In the genomic region with DNA sequence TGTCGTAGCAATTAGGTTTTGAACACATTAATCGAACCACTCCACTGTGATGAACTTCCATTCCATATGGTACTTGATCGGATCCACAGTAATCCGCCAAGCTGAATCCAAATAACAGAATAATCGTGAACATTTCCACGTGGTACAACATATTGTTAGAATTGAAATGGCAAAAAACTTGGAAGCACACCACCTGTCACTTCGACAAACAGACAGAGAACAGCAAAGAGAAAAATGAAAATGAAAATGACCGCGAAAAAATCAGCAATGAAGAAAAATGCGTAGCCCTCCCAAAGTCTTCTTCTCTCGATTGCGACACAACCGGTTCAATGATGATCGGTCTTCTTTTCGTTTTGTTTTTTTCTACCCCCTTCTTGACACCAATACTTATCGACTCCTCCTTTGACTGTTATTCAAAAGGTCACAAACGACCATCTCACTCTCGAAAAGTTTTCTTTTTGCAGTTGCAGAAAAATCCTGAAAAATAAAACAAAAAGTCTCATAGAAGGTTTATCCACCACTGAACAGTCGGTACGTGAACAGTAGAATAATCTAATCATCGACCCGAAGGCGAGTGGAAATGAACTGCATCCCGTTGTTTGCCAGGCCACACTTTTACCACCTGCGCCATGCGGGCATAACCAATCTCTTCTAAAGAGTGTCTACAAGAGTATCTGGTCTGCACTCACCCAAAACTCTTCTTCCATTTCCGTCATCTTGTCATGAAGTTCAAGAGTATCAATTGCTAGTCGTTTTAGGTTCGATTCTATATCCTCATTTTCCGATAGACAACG, we compare ENCODE assay signal across 3 worm cellular contexts.
TF ChIP-seq lines count a peak whose summit lies in the region.

wrt-3 (minus strand) TSS at position 322 of the 794 bp plus-strand sequence.

TF ChIP-seq in whole organism, L1 larva, 84 proteins besides CTCF, POLR2A, EP300 and RAD21 (continued from another document and continues in another):
- TF ChIP-seq nhr-11 (tag; optimal IDR thresholded peaks at IDR 0.05; lab: Kevin White, UChicago) (no peak), unc-86 (tag; optimal IDR thresholded peaks at IDR 0.05; lab: Kevin White, UChicago) (no peak), mab-9 (GFP tag; IDR thresholded peaks at IDR 0.05; lab: Robert Waterston, UW) (no peak), C34B4.2 (tag; optimal IDR thresholded peaks at IDR 0.05; lab: Kevin White, UChicago) (no peak), sox-4 (tag; optimal IDR thresholded peaks at IDR 0.05; lab: Kevin White, UChicago) (peak; percentile 40), pag-3 (tag; optimal IDR thresholded peaks at IDR 0.05; lab: Kevin White, UChicago; ENCODE audit: borderline replicate concordance, insufficient read depth) (peak; percentile 64), mef-2 (tag; optimal IDR thresholded peaks at IDR 0.05; lab: Kevin White, UChicago) (no peak), hpl-2 (GFP tag; optimal IDR thresholded peaks at IDR 0.05; lab: Kevin White, UChicago) (no peak), swsn-7 (tag; optimal IDR thresholded peaks at IDR 0.05; lab: Kevin White, UChicago) (peak; percentile 53), ztf-11 (tag; optimal IDR thresholded peaks at IDR 0.05; lab: Kevin White, UChicago) (no peak), lin-39 (tag; optimal IDR thresholded peaks at IDR 0.05; lab: Kevin White, UChicago) (no peak), grh-1 (GFP tag; IDR thresholded peaks at IDR 0.05; lab: Robert Waterston, UW) (peak; percentile 41), unc-62 (GFP tag; optimal IDR thresholded peaks at IDR 0.05; lab: Kevin White, UChicago) (no peak), ceh-90 (tag; optimal IDR thresholded peaks at IDR 0.05; lab: Kevin White, UChicago) (no peak), blmp-1 (tag; optimal IDR thresholded peaks at IDR 0.05; lab: Kevin White, UChicago) (peak; percentile 89), unc-130 (tag; optimal IDR thresholded peaks at IDR 0.05; lab: Kevin White, UChicago) (no peak), F16B12.6 (tag; optimal IDR thresholded peaks at IDR 0.05; lab: Kevin White, UChicago) (no peak), dsc-1 (tag; optimal IDR thresholded peaks at IDR 0.05; lab: Kevin White, UChicago) (peak; percentile 27), snpc-4 (tag; optimal IDR thresholded peaks at IDR 0.05; lab: Kevin White, UChicago) (peak; percentile 57), nhr-77 (tag; optimal IDR thresholded peaks at IDR 0.05; lab: Kevin White, UChicago) (no peak), nhr-85 (tag; lab: Kevin White, UChicago) (peak; percentile 89), ceh-88 (GFP tag; IDR thresholded peaks at IDR 0.05; lab: Robert Waterston, UW) (no peak), nhr-12 (tag; optimal IDR thresholded peaks at IDR 0.05; lab: Kevin White, UChicago) (no peak), lin-14 (GFP tag; optimal IDR thresholded peaks at IDR 0.05; lab: Kevin White, UChicago) (peak; percentile 73), sptf-1 (tag; optimal IDR thresholded peaks at IDR 0.05; lab: Kevin White, UChicago) (no peak), unc-98 (GFP tag; IDR thresholded peaks at IDR 0.05; lab: Robert Waterston, UW) (no peak), isw-1 (GFP tag; IDR thresholded peaks at IDR 0.05; lab: Robert Waterston, UW) (no peak), pax-3 (tag; optimal IDR thresholded peaks at IDR 0.05; lab: Kevin White, UChicago) (no peak), tlp-1 (tag; optimal IDR thresholded peaks at IDR 0.05; lab: Kevin White, UChicago) (no peak), nhr-19 (GFP tag; conservative IDR thresholded peaks at IDR 0.05; lab: Robert Waterston, UW) (peak; percentile 53), Y116A8C.19 (tag; optimal IDR thresholded peaks at IDR 0.05; lab: Kevin White, UChicago; ENCODE audit: borderline replicate concordance) (no peak), efl-1 (optimal IDR thresholded peaks at IDR 0.05; lab: Kevin White, UChicago) (peak; percentile 22 to 43), efl-1 (GFP tag; optimal IDR thresholded peaks at IDR 0.05 in 1 of 2; lab: Kevin White, UChicago) (peak in 1 of 2 experiments; percentile 93), nhr-47 (tag; optimal IDR thresholded peaks at IDR 0.05; lab: Kevin White, UChicago) (peak; percentile 65), nhr-28 (tag; optimal IDR thresholded peaks at IDR 0.05; lab: Kevin White, UChicago) (no peak), nhr-20 (tag; optimal IDR thresholded peaks at IDR 0.05; lab: Kevin White, UChicago) (peak; percentile 24), C04F5.9 (tag; optimal IDR thresholded peaks at IDR 0.05; lab: Kevin White, UChicago) (no peak), mdl-1 (tag; optimal IDR thresholded peaks at IDR 0.05; lab: Kevin White, UChicago) (peak in 1 of 2 experiments; percentile 45), fkh-4 (tag; optimal IDR thresholded peaks at IDR 0.05; lab: Kevin White, UChicago; ENCODE audit: borderline replicate concordance) (no peak), ces-1 (GFP tag; optimal IDR thresholded peaks at IDR 0.05; lab: Kevin White, UChicago) (no peak), aly-2 (tag; optimal IDR thresholded peaks at IDR 0.05; lab: Kevin White, UChicago) (peak; percentile 39), unc-30 (tag; optimal IDR thresholded peaks at IDR 0.05; lab: Kevin White, UChicago) (no peak)

TF ChIP-seq in whole organism, L3 larva, 47 proteins besides CTCF, POLR2A, EP300 and RAD21 (continued from another document):
- peak; percentile 12 for TF ChIP-seq jun-1 (tag; optimal IDR thresholded peaks at IDR 0.05; lab: Kevin White, UChicago)
- no peak for TF ChIP-seq nhr-11 (tag; optimal IDR thresholded peaks at IDR 0.05; lab: Kevin White, UChicago)
- no peak for TF ChIP-seq fkh-10 (GFP tag; optimal IDR thresholded peaks at IDR 0.05; lab: Kevin White, UChicago)
- TF ChIP-seq elt-2 (tag; optimal IDR thresholded peaks at IDR 0.05; lab: Kevin White, UChicago) = peak; percentile 46
- no peak for TF ChIP-seq nhr-237 (tag; optimal IDR thresholded peaks at IDR 0.05; lab: Kevin White, UChicago)
- TF ChIP-seq hmg-11 (tag; optimal IDR thresholded peaks at IDR 0.05; lab: Kevin White, UChicago) = no peak
- no peak for TF ChIP-seq tbx-2 (tag; optimal IDR thresholded peaks at IDR 0.05; lab: Kevin White, UChicago)
- TF ChIP-seq pha-4 (tag; optimal IDR thresholded peaks at IDR 0.05; lab: Kevin White, UChicago) = no peak
- TF ChIP-seq lsy-12 (tag; optimal IDR thresholded peaks at IDR 0.05; lab: Kevin White, UChicago) = peak; percentile 59
- TF ChIP-seq ceh-28 (tag; optimal IDR thresholded peaks at IDR 0.05; lab: Kevin White, UChicago) = no peak
- no peak for TF ChIP-seq ztf-4 (tag; optimal IDR thresholded peaks at IDR 0.05; lab: Kevin White, UChicago)
- TF ChIP-seq nfya-1 (tag; optimal IDR thresholded peaks at IDR 0.05; lab: Kevin White, UChicago; ENCODE audit: insufficient read depth) = no peak
- TF ChIP-seq ceh-9 (tag; optimal IDR thresholded peaks at IDR 0.05; lab: Kevin White, UChicago) = no peak
- no peak for TF ChIP-seq nhr-28 (tag; optimal IDR thresholded peaks at IDR 0.05; lab: Kevin White, UChicago)
- no peak for TF ChIP-seq mml-1 (tag; optimal IDR thresholded peaks at IDR 0.05; lab: Kevin White, UChicago)
- peak; percentile 33 for TF ChIP-seq nhr-25 (tag; optimal IDR thresholded peaks at IDR 0.05; lab: Kevin White, UChicago)
- no peak for TF ChIP-seq elt-1 (tag; optimal IDR thresholded peaks at IDR 0.05; lab: Kevin White, UChicago)

TF ChIP-seq in whole organism, young adult, 124 proteins besides CTCF, POLR2A, EP300 and RAD21 (continued from another document and continues in another):
- TF ChIP-seq ztf-3 (GFP tag; optimal IDR thresholded peaks at IDR 0.05; lab: Kevin White, UChicago) (peak; percentile 9), lin-26 (GFP tag; IDR thresholded peaks at IDR 0.05; lab: Robert Waterston, UW) (peak; percentile 98), bed-1 (GFP tag; IDR thresholded peaks at IDR 0.05; lab: Robert Waterston, UW) (no peak), tbx-9 (tag; optimal IDR thresholded peaks at IDR 0.05; lab: Kevin White, UChicago; ENCODE audit: borderline replicate concordance) (peak; percentile 62), F22D6.2 (tag; optimal IDR thresholded peaks at IDR 0.05; lab: Kevin White, UChicago) (peak; percentile 22), bed-2 (GFP tag; IDR thresholded peaks at IDR 0.05; lab: Robert Waterston, UW) (no peak), gei-17 (GFP tag; optimal IDR thresholded peaks at IDR 0.05; lab: Kevin White, UChicago) (no peak), F10E7.11 (tag; optimal IDR thresholded peaks at IDR 0.05; lab: Kevin White, UChicago) (no peak), aptf-2 (GFP tag; conservative IDR thresholded peaks at IDR 0.05; lab: Robert Waterston, UW) (0 out of 2 replicates have a peak, but pooled peaks have one; percentile 15), snpc-1.1 (tag; optimal IDR thresholded peaks at IDR 0.05; lab: Kevin White, UChicago; ENCODE audit: insufficient read depth) (peak; percentile 79), zfh-2 (GFP tag; conservative IDR thresholded peaks at IDR 0.05; lab: Robert Waterston, UW) (no peak), F57A8.1 (GFP tag; optimal IDR thresholded peaks at IDR 0.05; lab: Kevin White, UChicago) (peak; percentile 88), Y95B8A.8 (GFP tag; IDR thresholded peaks at IDR 0.05; lab: Robert Waterston, UW) (no peak), die-1 (tag; optimal IDR thresholded peaks at IDR 0.05; lab: Kevin White, UChicago) (peak; percentile 97), B0261.1 (tag; optimal IDR thresholded peaks at IDR 0.05; lab: Kevin White, UChicago) (peak; percentile 97), F23B12.7 (tag; optimal IDR thresholded peaks at IDR 0.05; lab: Kevin White, UChicago; ENCODE audit: insufficient read depth) (peak; percentile 53), hrde-1 (tag; optimal IDR thresholded peaks at IDR 0.05; lab: Kevin White, UChicago; ENCODE audit: borderline replicate concordance) (peak; percentile 88), lin-54 (GFP tag; optimal IDR thresholded peaks at IDR 0.05; lab: Kevin White, UChicago) (peak; percentile 75), nfya-2 (GFP tag; IDR thresholded peaks at IDR 0.05; lab: Robert Waterston, UW) (no peak), dpl-1 (GFP tag; optimal IDR thresholded peaks at IDR 0.05; lab: Kevin White, UChicago) (peak; percentile 19), unc-130 (GFP tag; optimal IDR thresholded peaks at IDR 0.05; lab: Kevin White, UChicago) (peak; percentile 62), F37B4.10 (GFP tag; IDR thresholded peaks at IDR 0.05; lab: Robert Waterston, UW) (no peak), attf-5 (GFP tag; optimal IDR thresholded peaks at IDR 0.05; lab: Kevin White, UChicago) (no peak), pha-4 (tag; optimal IDR thresholded peaks at IDR 0.05; lab: Kevin White, UChicago) (no peak), lir-1 (GFP tag; conservative IDR thresholded peaks at IDR 0.05; lab: Robert Waterston, UW) (no peak), F57C9.4 (tag; optimal IDR thresholded peaks at IDR 0.05; lab: Kevin White, UChicago) (peak; percentile 48), nfyb-1 (GFP tag; IDR thresholded peaks at IDR 0.05; lab: Robert Waterston, UW) (no peak), T07F8.4 (tag; optimal IDR thresholded peaks at IDR 0.05; lab: Kevin White, UChicago) (peak; percentile 88), ceh-79 (tag; optimal IDR thresholded peaks at IDR 0.05; lab: Kevin White, UChicago) (peak; percentile 61), ztf-18 (tag; optimal IDR thresholded peaks at IDR 0.05; lab: Kevin White, UChicago) (peak; percentile 81), mxl-1 (tag; optimal IDR thresholded peaks at IDR 0.05; lab: Kevin White, UChicago) (peak; percentile 88), sptf-2 (GFP tag; optimal IDR thresholded peaks at IDR 0.05; lab: Kevin White, UChicago) (peak; percentile 83), attf-3 (GFP tag; conservative IDR thresholded peaks at IDR 0.05; lab: Robert Waterston, UW) (0 out of 2 replicates have a peak, but pooled peaks have one; percentile 52), Y79H2A.3 (GFP tag; conservative IDR thresholded peaks at IDR 0.05; lab: Robert Waterston, UW) (no peak), B0336.3 (GFP tag; IDR thresholded peaks at IDR 0.05; lab: Robert Waterston, UW) (no peak), mel-28 (tag; optimal IDR thresholded peaks at IDR 0.05; lab: Kevin White, UChicago; ENCODE audit: borderline replicate concordance) (peak; percentile 33), C17E4.6 (GFP tag; IDR thresholded peaks at IDR 0.05; lab: Robert Waterston, UW) (0 out of 2 replicates have a peak, but pooled peaks have one; percentile 14), Y67H2A.10 (GFP tag; conservative IDR thresholded peaks at IDR 0.05; lab: Robert Waterston, UW) (no peak), tbp1 (GFP tag; optimal IDR thresholded peaks at IDR 0.05; lab: Kevin White, UChicago) (peak; percentile 100), dpff-1 (tag; optimal IDR thresholded peaks at IDR 0.05; lab: Kevin White, UChicago) (peak; percentile 77), sea-2 (GFP tag; IDR thresholded peaks at IDR 0.05; lab: Robert Waterston, UW) (no peak), C06A6.2 (GFP tag; conservative IDR thresholded peaks at IDR 0.05; lab: Robert Waterston, UW) (no peak), hlh-26 (GFP tag; conservative IDR thresholded peaks at IDR 0.05; lab: Robert Waterston, UW) (no peak), ceh-40 (GFP tag; IDR thresholded peaks at IDR 0.05; lab: Robert Waterston, UW) (peak; percentile 90), Y53F4B.3 (GFP tag; IDR thresholded peaks at IDR 0.05; lab: Robert Waterston, UW) (no peak), hmg-20 (GFP tag; IDR thresholded peaks at IDR 0.05; lab: Robert Waterston, UW) (peak; percentile 78; the same call in 1 of the 2 replicates), ztf-25 (GFP tag; IDR thresholded peaks at IDR 0.05; lab: Robert Waterston, UW) (no peak; the same call in 1 of the 2 replicates), ekl-4 (GFP tag; IDR thresholded peaks at IDR 0.05; lab: Robert Waterston, UW) (no peak; the same call in 1 of the 2 replicates), rcor-1 (GFP tag; IDR thresholded peaks at IDR 0.05; lab: Robert Waterston, UW) (peak; percentile 77), cebp-1 (GFP tag; IDR thresholded peaks at IDR 0.05; lab: Robert Waterston, UW) (no peak), cebp-1 (tag; optimal IDR thresholded peaks at IDR 0.05; lab: Kevin White, UChicago) (no peak), F33H1.4 (GFP tag; IDR thresholded peaks at IDR 0.05; lab: Robert Waterston, UW) (no peak), ceh-100 (GFP tag; IDR thresholded peaks at IDR 0.05; lab: Robert Waterston, UW) (no peak; the same call in 1 of the 2 replicates), tlf-1 (GFP tag; optimal IDR thresholded peaks at IDR 0.05; lab: Kevin White, UChicago) (peak; percentile 59), repo-1 (tag; optimal IDR thresholded peaks at IDR 0.05; lab: Kevin White, UChicago) (peak; percentile 91), ceh-58 (GFP tag; IDR thresholded peaks at IDR 0.05; lab: Robert Waterston, UW) (0 out of 2 replicates have a peak, but pooled peaks have one; percentile 80), ztf-22 (GFP tag; optimal IDR thresholded peaks at IDR 0.05; lab: Kevin White, UChicago) (peak; percentile 69), lin-40 (tag; optimal IDR thresholded peaks at IDR 0.05; lab: Kevin White, UChicago) (no peak), lsl-1 (GFP tag; optimal IDR thresholded peaks at IDR 0.05; lab: Kevin White, UChicago) (no peak), xnd-1 (tag; optimal IDR thresholded peaks at IDR 0.05; lab: Kevin White, UChicago) (peak; percentile 5), atf-7 (tag; optimal IDR thresholded peaks at IDR 0.05; lab: Kevin White, UChicago) (peak; percentile 66), chd-7 (tag; optimal IDR thresholded peaks at IDR 0.05; lab: Kevin White, UChicago) (no peak), ZK185.1 (tag; optimal IDR thresholded peaks at IDR 0.05; lab: Kevin White, UChicago; ENCODE audit: poor library complexity, severe bottlenecking) (peak; percentile 92), mes-4 (tag; optimal IDR thresholded peaks at IDR 0.05; lab: Kevin White, UChicago) (peak; percentile 87), Y56A3A.18 (GFP tag; IDR thresholded peaks at IDR 0.05; lab: Robert Waterston, UW) (no peak; the same call in 1 of the 2 replicates), egl-18 (GFP tag; IDR thresholded peaks at IDR 0.05; lab: Robert Waterston, UW) (peak; percentile 62; the same call in 1 of the 2 replicates), nhr-120 (GFP tag; IDR thresholded peaks at IDR 0.05; lab: Robert Waterston, UW) (0 out of 2 replicates have a peak, but pooled peaks have one; percentile 82), snpc-4 (GFP tag; optimal IDR thresholded peaks at IDR 0.05; lab: Kevin White, UChicago) (peak; percentile 87), snpc-4 (tag; optimal IDR thresholded peaks at IDR 0.05; lab: Kevin White, UChicago) (peak; percentile 79 to 89 (median 86))
